Fruit fly (Drosophila melanogaster) whole organism, prepupa: Measurements from ENCODE around the gene CG15576.

Source experiments
- CG10631 ChIP-seq: fragments of 200-800 bp; sonication (Bioruptor generic); optimal IDR thresholded peaks from 2 replicates; lab custom pipeline; 2016; ENCODE audit warnings: missing biosample characterization, missing genetic modification characterization
- CG11762 ChIP-seq: fragments of 200-800 bp; sonication (Bioruptor generic); optimal IDR thresholded peaks from 3 replicates; lab custom pipeline; 2016; ENCODE audit warnings: missing biosample characterization, missing genetic modification characterization; ENCODE audit not compliant: insufficient read depth
- CG16779 ChIP-seq: fragments of 200-800 bp; sonication (Bioruptor generic); optimal IDR thresholded peaks from 3 replicates; lab custom pipeline; 2017; ENCODE audit warnings: missing biosample characterization, mild to moderate bottlenecking, missing genetic modification characterization
- CG3919 ChIP-seq: fragments of 200-800 bp; sonication (Bioruptor generic); optimal IDR thresholded peaks from 3 replicates; lab custom pipeline; 2016; ENCODE audit warnings: missing biosample characterization, missing genetic modification characterization
- CG6854 ChIP-seq: fragments of 200-800 bp; sonication (Bioruptor generic); optimal IDR thresholded peaks from 2 replicates; lab custom pipeline; 2017; ENCODE audit warnings: missing biosample characterization, mild to moderate bottlenecking, missing genetic modification characterization
- CG8632 ChIP-seq: fragments of 200-800 bp; sonication (Bioruptor generic); optimal IDR thresholded peaks from 3 replicates; lab custom pipeline; 2016; ENCODE audit warnings: missing biosample characterization, missing genetic modification characterization
- Lpt ChIP-seq: fragments of 200-800 bp; sonication (Bioruptor generic); optimal IDR thresholded peaks from 3 replicates; lab custom pipeline; 2016; ENCODE audit warnings: missing biosample characterization, missing genetic modification characterization
- Smox ChIP-seq: fragments of 200-800 bp; sonication (Bioruptor generic); optimal IDR thresholded peaks from 3 replicates; lab custom pipeline; 2016; ENCODE audit warnings: missing biosample characterization, missing genetic modification characterization
- cyc ChIP-seq: fragments of 200-800 bp; sonication (Bioruptor generic); optimal IDR thresholded peaks from 3 replicates; lab custom pipeline; 2016; ENCODE audit warnings: missing biosample characterization, missing genetic modification characterization
- dac ChIP-seq: fragments of 200-800 bp; sonication (Bioruptor generic); optimal IDR thresholded peaks from 2 replicates; lab custom pipeline; 2017; ENCODE audit warnings: missing biosample characterization, mild to moderate bottlenecking, missing genetic modification characterization
- dsx ChIP-seq: fragments of 200-800 bp; optimal IDR thresholded peaks from 3 replicates; lab custom pipeline; 2019; ENCODE audit warnings: missing biosample characterization, mild to moderate bottlenecking, missing genetic modification characterization, moderate library complexity; ENCODE audit not compliant: poor library complexity, severe bottlenecking
- fd59A ChIP-seq: fragments of 200-800 bp; sonication (Bioruptor generic); optimal IDR thresholded peaks from 2 replicates; lab custom pipeline; 2017; ENCODE audit warnings: missing biosample characterization, mild to moderate bottlenecking, missing genetic modification characterization, missing genetic modification reagents
- fd85E ChIP-seq: fragments of 200-800 bp; sonication (Bioruptor generic); optimal IDR thresholded peaks from 3 replicates; lab custom pipeline; 2016; ENCODE audit warnings: missing biosample characterization, missing genetic modification characterization
- fkh ChIP-seq: fragments of 200-800 bp; sonication (Bioruptor generic); optimal IDR thresholded peaks from 3 replicates; lab custom pipeline; 2017; ENCODE audit warnings: missing biosample characterization, mild to moderate bottlenecking, missing genetic modification characterization, moderate library complexity

- TF ChIP-seq dsx (GFP tag; lab: Kevin White, UChicago) (no peak), Smox (GFP tag; lab: Kevin White, UChicago) (no peak), CG11762 (GFP tag; lab: Kevin White, UChicago) (no peak), fd59A (GFP tag; lab: Kevin White, UChicago) (no peak), CG6854 (GFP tag; lab: Kevin White, UChicago) (no peak), CG8632 (GFP tag; lab: Kevin White, UChicago) (no peak), cyc (GFP tag; lab: Kevin White, UChicago) (no peak), fkh (GFP tag; lab: Kevin White, UChicago) (no peak), CG10631 (GFP tag; lab: Kevin White, UChicago) (no peak), fd85E (no peak), dac (no peak), Lpt (GFP tag; lab: Kevin White, UChicago) (no peak), CG3919 (GFP tag; lab: Kevin White, UChicago) (no peak), CG16779 (tag; lab: Kevin White, UChicago) (no peak)
Observed at dm6 chrX:4277861-4278260, 25.3 kb upstream of the CG15576 start, which contains the start of gene CG15578.
